Fruit fly (Drosophila melanogaster) whole organism, wandering third instar larva: ENCODE results near the gene CG3285.

Source experiments
- CG9705 ChIP-seq: fragments of 200-800 bp; sonication (Bioruptor generic); optimal IDR thresholded peaks from 2 replicates; lab custom pipeline; 2018; ENCODE audit warnings: missing biosample characterization, mild to moderate bottlenecking, missing genetic modification characterization
- CrebA ChIP-seq: fragments of 200-800 bp; sonication (Bioruptor generic); optimal IDR thresholded peaks from 2 replicates; lab custom pipeline; 2016; ENCODE audit warnings: missing biosample characterization, mild to moderate bottlenecking, missing genetic modification characterization, borderline replicate concordance
- Dfd ChIP-seq: fragments of >200 bp; optimal IDR thresholded peaks from 2 replicates; lab custom pipeline; 2017; ENCODE audit warnings: missing biosample characterization, missing genetic modification characterization
- Dif ChIP-seq: fragments of 200-275, 200-300 bp; sonication (Bioruptor generic); optimal IDR thresholded peaks from 2 replicates; lab custom pipeline; 2018; ENCODE audit warnings: missing biosample characterization, missing genetic modification characterization; ENCODE audit not compliant: partially characterized antibody
- HLH106 ChIP-seq: fragments of 200-800 bp; optimal IDR thresholded peaks from 3 replicates; lab custom pipeline; 2019; ENCODE audit warnings: missing biosample characterization, mild to moderate bottlenecking, missing genetic modification characterization, moderate library complexity
- Hnf4 ChIP-seq: fragments of 200-800 bp; sonication (Bioruptor generic); optimal IDR thresholded peaks from 2 replicates; lab custom pipeline; 2016; ENCODE audit warnings: missing biosample characterization, mild to moderate bottlenecking, missing genetic modification characterization
- Hr78 ChIP-seq: fragments of >200 bp; optimal IDR thresholded peaks from 2 replicates; lab custom pipeline; 2017; ENCODE audit warnings: missing biosample characterization, missing genetic modification characterization
- Hr83 ChIP-seq: fragments of 200-300 bp; sonication (Bioruptor generic); optimal IDR thresholded peaks from 2 replicates; lab custom pipeline; 2016; ENCODE audit warnings: missing biosample characterization, mild to moderate bottlenecking, missing genetic modification characterization, moderate library complexity; ENCODE audit not compliant: poor library complexity, severe bottlenecking
- Jra ChIP-seq: sonication (Bioruptor generic); optimal IDR thresholded peaks from 2 replicates; lab custom pipeline; 2016; ENCODE audit warnings: missing biosample characterization, missing genetic modification characterization
- N ChIP-seq: fragments of >200 bp; optimal IDR thresholded peaks from 2 replicates; lab custom pipeline; 2018; ENCODE audit warnings: missing biosample characterization, missing external identifiers, missing genetic modification characterization
- OdsH ChIP-seq: fragments of 200-800 bp; sonication (Bioruptor generic); optimal IDR thresholded peaks from 2 replicates; lab custom pipeline; 2016; ENCODE audit warnings: missing biosample characterization, mild to moderate bottlenecking, missing genetic modification characterization
- Rel ChIP-seq, 2 experiments: fragments of 200-800 bp; sonication (Bioruptor generic) in 1 of 2; optimal IDR thresholded peaks; 2 replicates in 1 of 2; 3 replicates in 1 of 2; lab custom pipeline; 2016 to 2019; ENCODE audit warnings: mild to moderate bottlenecking in 2 of 2, missing biosample characterization in 2 of 2, missing genetic modification characterization in 2 of 2, moderate library complexity in 1 of 2
- Sp1 ChIP-seq: fragments of 200-800 bp; sonication (Bioruptor generic); optimal IDR thresholded peaks from 3 replicates; lab custom pipeline; 2019; ENCODE audit warnings: missing biosample characterization, mild to moderate bottlenecking, missing genetic modification characterization, moderate library complexity
- Vsx2 ChIP-seq: fragments of 200-300, 225-300 bp; sonication (Bioruptor generic); optimal IDR thresholded peaks from 2 replicates; lab custom pipeline; 2018; ENCODE audit warnings: missing biosample characterization, missing genetic modification characterization; ENCODE audit not compliant: partially characterized antibody
- br ChIP-seq: fragments of 200-800 bp; sonication (Bioruptor generic); optimal IDR thresholded peaks from 2 replicates; lab custom pipeline; 2016; ENCODE audit warnings: missing biosample characterization, missing genetic modification characterization
- brk ChIP-seq: fragments of 200-800 bp; sonication (Bioruptor generic); optimal IDR thresholded peaks from 2 replicates; lab custom pipeline; 2016; ENCODE audit warnings: missing biosample characterization, mild to moderate bottlenecking, missing genetic modification characterization
- dl ChIP-seq, 2 experiments: fragments of 175-275, 200-275 bp in 1 of 2; fragments of 200-275 bp in 1 of 2; sonication (Bioruptor generic); optimal IDR thresholded peaks; lab custom pipeline; 2018; ENCODE audit warnings: mild to moderate bottlenecking in 2 of 2, missing biosample characterization in 2 of 2, missing genetic modification characterization in 2 of 2, moderate library complexity in 2 of 2; ENCODE audit not compliant: partially characterized antibody in 2 of 2, insufficient read depth in 1 of 2
- dmrt93B ChIP-seq: fragments of 200-800 bp; sonication (Bioruptor generic); optimal IDR thresholded peaks from 2 replicates; lab custom pipeline; 2018; ENCODE audit warnings: missing biosample characterization, mild to moderate bottlenecking, missing genetic modification characterization
- dsf ChIP-seq: sonication (Bioruptor generic); optimal IDR thresholded peaks from 2 replicates; lab custom pipeline; 2016; ENCODE audit warnings: missing biosample characterization, missing genetic modification characterization, borderline replicate concordance
- ey ChIP-seq: fragments of 200-800 bp; sonication (Bioruptor generic); optimal IDR thresholded peaks from 2 replicates; lab custom pipeline; 2016; ENCODE audit warnings: missing biosample characterization, missing genetic modification characterization
- foxo ChIP-seq, 2 experiments: fragments of 200-800 bp; sonication (Bioruptor generic); optimal IDR thresholded peaks; 2 replicates in 1 of 2; 3 replicates in 1 of 2; lab custom pipeline; 2016 to 2017; ENCODE audit warnings: missing biosample characterization in 2 of 2, missing genetic modification characterization in 2 of 2
- fru ChIP-seq: fragments of 200-800 bp; sonication (Bioruptor generic); optimal IDR thresholded peaks from 3 replicates; lab custom pipeline; 2016; ENCODE audit warnings: missing biosample characterization, mild to moderate bottlenecking, missing genetic modification characterization
- h ChIP-seq: fragments of 200-800 bp; sonication (Bioruptor generic); optimal IDR thresholded peaks from 3 replicates; lab custom pipeline; 2016; ENCODE audit warnings: missing biosample characterization, mild to moderate bottlenecking, missing genetic modification characterization
- jim ChIP-seq: fragments of 175-275, 200-325 bp; sonication (Bioruptor generic); optimal IDR thresholded peaks from 2 replicates; lab custom pipeline; 2016; ENCODE audit warnings: missing biosample characterization, mild to moderate bottlenecking, missing genetic modification characterization
- lola ChIP-seq: fragments of >200 bp; optimal IDR thresholded peaks from 2 replicates; lab custom pipeline; 2017; ENCODE audit warnings: missing biosample characterization, missing genetic modification characterization
- pan ChIP-seq: fragments of >200 bp; optimal IDR thresholded peaks from 2 replicates; lab custom pipeline; 2017
- rgr ChIP-seq: fragments of 200-800 bp; sonication (Bioruptor generic); optimal IDR thresholded peaks from 3 replicates; lab custom pipeline; 2016; ENCODE audit warnings: missing biosample characterization, mild to moderate bottlenecking, missing genetic modification characterization
- sage ChIP-seq: fragments of 200-800 bp; sonication (Bioruptor generic); optimal IDR thresholded peaks from 2 replicates; lab custom pipeline; 2016; ENCODE audit warnings: missing biosample characterization, mild to moderate bottlenecking, missing genetic modification characterization
- sv ChIP-seq: fragments of 200-800 bp; sonication (Bioruptor generic); optimal IDR thresholded peaks from 3 replicates; lab custom pipeline; 2016; ENCODE audit warnings: missing biosample characterization, missing genetic modification characterization
- tai ChIP-seq: sonication (Bioruptor generic); optimal IDR thresholded peaks from 2 replicates; lab custom pipeline; 2016; ENCODE audit warnings: missing biosample characterization, missing genetic modification characterization
- woc ChIP-seq: sonication (Bioruptor generic); optimal IDR thresholded peaks from 2 replicates; lab custom pipeline; 2016; ENCODE audit warnings: missing biosample characterization, mild to moderate bottlenecking, missing genetic modification characterization

The CG3285 gene

DNA sequence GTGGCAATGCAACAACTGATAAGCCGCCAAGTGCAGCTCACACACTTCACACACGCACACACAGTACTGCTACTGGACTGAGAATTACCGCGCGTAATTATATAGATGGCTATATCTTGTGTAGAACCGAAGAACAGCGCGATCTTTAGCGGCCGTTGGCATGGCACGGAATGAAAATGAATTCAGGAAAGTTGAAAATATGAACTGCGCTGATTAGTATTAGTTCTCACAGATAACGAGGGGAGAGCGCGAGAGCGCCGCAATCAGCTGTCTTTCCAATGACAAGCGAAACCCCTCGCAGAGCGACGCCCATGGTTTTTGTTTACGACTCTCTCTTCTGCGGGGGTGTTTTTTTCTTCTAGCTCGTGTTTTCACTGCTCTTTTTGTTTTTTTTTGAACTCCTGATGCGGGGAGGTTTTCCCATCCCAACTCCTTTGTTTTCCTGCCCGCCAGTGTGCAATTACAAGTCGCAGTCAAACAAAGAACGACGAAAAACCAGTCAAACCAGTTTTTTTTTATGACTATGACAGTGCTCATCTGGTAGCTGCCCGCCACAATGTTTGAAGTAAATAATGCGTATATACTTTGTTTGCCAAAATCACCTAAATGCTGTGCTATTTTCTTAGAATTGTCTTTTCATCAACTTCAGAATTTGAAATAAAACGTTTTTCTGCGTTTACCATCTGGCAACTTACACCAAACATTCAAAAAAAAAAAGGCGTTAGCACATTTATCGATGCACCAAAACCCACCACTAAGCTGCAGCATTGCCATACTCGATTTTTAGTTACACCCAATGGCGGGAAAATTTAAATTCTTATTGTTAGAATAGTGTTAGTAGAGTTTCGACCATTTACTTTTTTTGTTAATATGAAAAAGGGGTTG, 27.5 kb upstream of the CG3285 start, which contains the start of gene CG9663:
Gene CG9663 (minus strand): TSS at position 173 of the 885 bp plus-strand sequence.
- TF ChIP-seq CrebA (GFP tag; lab: Kevin White, UChicago) (peak; percentile 46), br (GFP tag; lab: Kevin White, UChicago) (peak; percentile 66), Dif (GFP tag; lab: Kevin White, UChicago) (peak; percentile 55), sage (GFP tag; lab: Kevin White, UChicago) (peak; percentile 13), pan (lab: Kevin White, UChicago) (no peak), Vsx2 (GFP tag; lab: Kevin White, UChicago) (peak; percentile 47), rgr (GFP tag; lab: Kevin White, UChicago) (peak; percentile 80), Sp1 (peak; percentile 57), Dfd (no peak), dsf (GFP tag; lab: Kevin White, UChicago) (no peak), Rel (GFP tag; optimal IDR thresholded peaks at IDR 0.05; lab: Kevin White, UChicago) (no peak), Rel (tag; optimal IDR thresholded peaks at IDR 0.05; lab: Kevin White, UChicago) (peak; percentile 81), Hr78 (GFP tag; lab: Kevin White, UChicago) (no peak), lola (GFP tag; lab: Kevin White, UChicago) (no peak), Hnf4 (GFP tag; lab: Kevin White, UChicago) (peak; percentile 61), Jra (peak; percentile 37), dmrt93B (GFP tag; lab: Kevin White, UChicago) (no peak), tai (no peak), jim (GFP tag; lab: Kevin White, UChicago) (no peak), foxo (GFP tag; optimal IDR thresholded peaks at IDR 0.05; lab: Kevin White, UChicago) (peak in 1 of 2 experiments; percentile 66), N (GFP tag; lab: Kevin White, UChicago) (no peak), sv (GFP tag; lab: Kevin White, UChicago) (peak; percentile 0), CG9705 (GFP tag; lab: Kevin White, UChicago) (no peak), woc (GFP tag; lab: Kevin White, UChicago) (peak; percentile 34), fru (GFP tag; lab: Kevin White, UChicago) (peak; percentile 43), OdsH (GFP tag; lab: Kevin White, UChicago) (peak; percentile 52), h (peak; percentile 80), dl (GFP tag; optimal IDR thresholded peaks at IDR 0.05; lab: Kevin White, UChicago; ENCODE audit: insufficient read depth in 1 of 2, partially characterized antibody in 2 of 2) (peak; percentile 42 to 58), HLH106 (peak; percentile 38), Hr83 (peak; percentile 13), ey (GFP tag; lab: Kevin White, UChicago) (peak; percentile 43)

DNA sequence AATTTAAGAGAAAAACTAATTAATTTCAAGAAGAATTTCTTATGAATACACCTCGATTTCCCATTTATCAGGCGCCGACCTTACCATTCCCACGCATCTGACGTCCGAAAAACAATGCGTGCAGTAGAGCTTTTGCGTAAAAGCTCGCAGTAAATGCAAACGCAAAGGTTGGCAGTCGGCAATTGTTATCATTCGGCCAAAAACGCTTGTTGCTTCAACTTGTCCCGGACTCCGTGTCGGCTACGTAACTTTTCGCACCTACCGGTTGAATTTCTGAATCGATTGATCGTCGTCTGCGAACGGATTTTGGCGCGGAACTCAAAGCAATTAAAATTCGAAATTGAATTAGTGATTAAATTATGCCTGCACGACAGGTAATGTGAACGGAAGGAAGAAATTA, 26.8 kb upstream of the CG3285 start, which contains the start of gene CG3277:
Gene CG3277 (plus strand): TSS at position 208 of the 400 bp plus-strand sequence.
- no peak for TF ChIP-seq CrebA (GFP tag; lab: Kevin White, UChicago)
- no peak for TF ChIP-seq dmrt93B (GFP tag; lab: Kevin White, UChicago)
- TF ChIP-seq fru (GFP tag; lab: Kevin White, UChicago): peak; percentile 84

DNA sequence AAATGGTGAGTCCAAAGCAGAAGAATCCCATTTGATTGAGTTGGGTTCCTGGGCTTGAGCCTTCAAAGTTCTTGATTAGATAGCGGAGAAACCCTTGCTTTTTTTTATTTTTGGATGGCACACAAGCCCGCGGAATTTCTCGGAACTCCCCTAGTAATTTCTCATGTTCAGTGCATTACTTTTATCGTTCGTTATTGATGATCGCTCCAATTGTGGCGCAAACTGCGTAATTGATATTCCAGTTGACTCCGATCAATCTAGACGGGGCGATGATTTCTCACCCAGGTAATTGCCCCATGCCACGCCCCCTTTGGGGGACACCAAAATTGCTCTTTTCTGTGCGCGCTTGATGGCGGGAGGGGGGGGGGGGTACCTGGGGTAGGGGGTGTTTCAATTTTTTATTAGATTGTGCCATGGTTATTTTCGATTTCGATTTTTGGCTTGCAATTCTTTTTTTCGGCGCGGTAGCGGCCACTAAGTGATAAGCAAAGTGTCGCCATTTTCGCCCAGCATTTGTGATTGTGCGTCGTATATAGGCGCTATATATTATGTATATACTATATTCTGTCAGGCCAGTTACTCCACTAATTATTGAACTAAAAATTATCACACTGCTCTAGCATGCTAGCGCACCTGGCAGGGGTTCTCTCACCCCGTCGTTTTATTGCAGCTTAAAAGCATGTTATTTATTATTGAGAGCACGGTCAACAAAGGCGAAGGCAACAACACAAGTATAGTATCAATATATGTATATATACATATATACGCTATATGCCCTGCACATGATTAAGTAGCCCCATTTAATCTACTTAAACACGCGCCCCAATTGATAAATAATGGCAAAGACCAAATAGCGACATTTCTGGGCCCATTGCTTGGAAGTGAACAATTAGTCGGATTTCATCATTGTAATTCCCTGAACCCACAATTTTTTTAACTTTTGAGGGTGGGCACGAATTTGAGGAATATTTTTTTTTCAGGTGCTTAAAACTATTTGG, 25.6 kb upstream of the CG3285 start:
- TF ChIP-seq brk (GFP tag; lab: Kevin White, UChicago) (no peak), Jra (no peak), foxo (GFP tag; optimal IDR thresholded peaks at IDR 0.05; lab: Kevin White, UChicago) (no peak), Hr78 (GFP tag; lab: Kevin White, UChicago) (no peak), Vsx2 (GFP tag; lab: Kevin White, UChicago) (no peak), Hnf4 (GFP tag; lab: Kevin White, UChicago) (no peak), CrebA (GFP tag; lab: Kevin White, UChicago) (peak; percentile 35), dl (GFP tag; optimal IDR thresholded peaks at IDR 0.05; lab: Kevin White, UChicago; ENCODE audit: insufficient read depth in 1 of 2, partially characterized antibody in 2 of 2) (no peak), OdsH (GFP tag; lab: Kevin White, UChicago) (peak; percentile 26), tai (no peak), pan (lab: Kevin White, UChicago) (no peak), jim (GFP tag; lab: Kevin White, UChicago) (no peak), Rel (GFP tag; optimal IDR thresholded peaks at IDR 0.05; lab: Kevin White, UChicago) (no peak), Rel (tag; optimal IDR thresholded peaks at IDR 0.05; lab: Kevin White, UChicago) (peak; percentile 94), h (no peak), HLH106 (no peak), Sp1 (no peak), N (GFP tag; lab: Kevin White, UChicago) (no peak), fru (GFP tag; lab: Kevin White, UChicago) (peak; percentile 16), rgr (GFP tag; lab: Kevin White, UChicago) (no peak)
